Worm (Caenorhabditis elegans) whole organism, late embryonic: ENCODE data around the gene C06B3.7.

Source experiments
- C08G9.2 ChIP-seq: sonication (generic microtip); optimal IDR thresholded peaks from 2 replicates; lab custom pipeline; 2016; ENCODE audit warnings: mild to moderate bottlenecking, missing genetic modification characterization, moderate library complexity, missing compliant biosample characterization
- C38D4.7 ChIP-seq: fragments of 200-800 bp; sonication (Bioruptor generic); optimal IDR thresholded peaks from 2 replicates; lab custom pipeline; 2018; ENCODE audit warnings: mild to moderate bottlenecking, missing genetic modification characterization, moderate library complexity, missing compliant biosample characterization
- K09A11.1 ChIP-seq: sonication (generic microtip); optimal IDR thresholded peaks from 2 replicates; lab custom pipeline; 2017; ENCODE audit warnings: antibody characterized with exemption, mild to moderate bottlenecking, missing genetic modification characterization, missing compliant biosample characterization; ENCODE audit not compliant: insufficient read depth
- ahr-1 ChIP-seq: sonication (generic microtip); optimal IDR thresholded peaks from 2 replicates; lab custom pipeline; 2016; ENCODE audit warnings: missing genetic modification characterization, missing compliant biosample characterization
- ama-1 ChIP-seq: fragments of 150-350 bp; optimal IDR thresholded peaks from 2 replicates; lab custom pipeline; 2014
- ceh-14 ChIP-seq: sonication (generic microtip); optimal IDR thresholded peaks from 2 replicates; lab custom pipeline; 2016; ENCODE audit warnings: missing genotype, missing genetic modification characterization, missing compliant biosample characterization
- ceh-19 ChIP-seq: fragments of 200-800 bp; sonication (Bioruptor generic); optimal IDR thresholded peaks from 2 replicates; lab custom pipeline; 2018; ENCODE audit warnings: mild to moderate bottlenecking, missing genetic modification characterization, missing compliant biosample characterization
- ceh-2 ChIP-seq: sonication (generic microtip); optimal IDR thresholded peaks from 2 replicates; lab custom pipeline; 2016; ENCODE audit warnings: missing genotype, missing genetic modification characterization, missing compliant biosample characterization
- ceh-24 ChIP-seq: sonication (generic microtip); optimal IDR thresholded peaks from 2 replicates; lab custom pipeline; 2016; ENCODE audit warnings: mild to moderate bottlenecking, missing genetic modification characterization, missing compliant biosample characterization
- ceh-30 ChIP-seq: fragments of 150-350 bp; optimal IDR thresholded peaks from 2 replicates; lab custom pipeline; 2014; ENCODE audit warnings: missing biosample characterization, missing genetic modification characterization
- ceh-34 ChIP-seq: sonication (generic microtip); optimal IDR thresholded peaks from 2 replicates; lab custom pipeline; 2016; ENCODE audit warnings: mild to moderate bottlenecking, missing genetic modification characterization, missing compliant biosample characterization
- ceh-6 ChIP-seq: fragments of 200-800 bp; sonication (Bioruptor generic); optimal IDR thresholded peaks from 2 replicates; lab custom pipeline; 2018; ENCODE audit warnings: mild to moderate bottlenecking, missing genetic modification characterization, missing compliant biosample characterization
- ceh-9 ChIP-seq: sonication (generic microtip); optimal IDR thresholded peaks from 2 replicates; lab custom pipeline; 2016; ENCODE audit warnings: mild to moderate bottlenecking, missing genetic modification characterization, inconsistent platforms, missing compliant biosample characterization
- elt-4 ChIP-seq: sonication (generic microtip); optimal IDR thresholded peaks from 2 replicates; lab custom pipeline; 2016; ENCODE audit warnings: missing genetic modification characterization, missing compliant biosample characterization
- ets-4 ChIP-seq: sonication (generic microtip); optimal IDR thresholded peaks from 2 replicates; lab custom pipeline; 2016; ENCODE audit warnings: missing genetic modification characterization, missing compliant biosample characterization
- eyg-1 ChIP-seq: sonication (generic microtip); optimal IDR thresholded peaks from 2 replicates; lab custom pipeline; 2016; ENCODE audit warnings: missing genotype, missing genetic modification characterization, missing compliant biosample characterization
- fax-1 ChIP-seq: sonication (generic microtip); optimal IDR thresholded peaks from 2 replicates; lab custom pipeline; 2016; ENCODE audit warnings: missing genotype, missing genetic modification characterization, missing compliant biosample characterization
- fkh-10 ChIP-seq: fragments of 150-350 bp; optimal IDR thresholded peaks from 2 replicates; lab custom pipeline; 2014; ENCODE audit warnings: missing biosample characterization, missing genetic modification reagents, missing genetic modification characterization
- fkh-6 ChIP-seq: sonication (generic microtip); optimal IDR thresholded peaks from 2 replicates; lab custom pipeline; 2016; ENCODE audit warnings: missing genetic modification characterization, missing compliant biosample characterization
- gmeb-2 ChIP-seq: sonication (generic microtip); optimal IDR thresholded peaks from 2 replicates; lab custom pipeline; 2016; ENCODE audit warnings: missing genetic modification characterization, inconsistent platforms, missing compliant biosample characterization
- hlh-13 ChIP-seq: fragments of 200-800 bp; sonication (Bioruptor generic); optimal IDR thresholded peaks from 2 replicates; lab custom pipeline; 2018; ENCODE audit warnings: mild to moderate bottlenecking, missing genetic modification characterization, missing compliant biosample characterization
- hlh-15 ChIP-seq: sonication (generic microtip); optimal IDR thresholded peaks from 2 replicates; lab custom pipeline; 2016; ENCODE audit warnings: missing genetic modification characterization, missing compliant biosample characterization
- hlh-6 ChIP-seq: sonication (generic microtip); optimal IDR thresholded peaks from 2 replicates; lab custom pipeline; 2016; ENCODE audit warnings: missing genotype, missing genetic modification characterization, missing compliant biosample characterization
- hlh-8 ChIP-seq: sonication (generic microtip); optimal IDR thresholded peaks from 2 replicates; lab custom pipeline; 2016; ENCODE audit warnings: missing genotype, missing genetic modification characterization, missing compliant biosample characterization
- madf-2 ChIP-seq: sonication (generic microtip); optimal IDR thresholded peaks from 2 replicates; lab custom pipeline; 2017; ENCODE audit warnings: missing genetic modification characterization, missing compliant biosample characterization
- mec-3 ChIP-seq: sonication (generic microtip); optimal IDR thresholded peaks from 2 replicates; lab custom pipeline; 2016; ENCODE audit warnings: borderline replicate concordance, missing genetic modification characterization, missing compliant biosample characterization
- nhr-11 ChIP-seq: fragments of 150-350 bp; optimal IDR thresholded peaks from 2 replicates; lab custom pipeline; 2014; ENCODE audit warnings: missing biosample characterization, missing genetic modification characterization
- nhr-232 ChIP-seq: sonication (generic microtip); optimal IDR thresholded peaks from 2 replicates; lab custom pipeline; 2016; ENCODE audit warnings: missing genetic modification characterization, missing compliant biosample characterization
- pat-9 ChIP-seq: fragments of 200-800 bp; sonication (Bioruptor generic); optimal IDR thresholded peaks from 2 replicates; lab custom pipeline; 2018; ENCODE audit warnings: mild to moderate bottlenecking, missing genetic modification characterization, moderate library complexity, missing compliant biosample characterization
- pax-1 ChIP-seq: fragments of 150-350 bp; optimal IDR thresholded peaks from 2 replicates; lab custom pipeline; 2014; ENCODE audit warnings: missing biosample characterization, missing genetic modification characterization
- ref-2 ChIP-seq: sonication (generic microtip); optimal IDR thresholded peaks from 2 replicates; lab custom pipeline; 2016; ENCODE audit warnings: missing genetic modification characterization, missing compliant biosample characterization
- rnt-1 ChIP-seq: sonication (generic microtip); optimal IDR thresholded peaks from 2 replicates; lab custom pipeline; 2016; ENCODE audit warnings: missing genetic modification characterization, missing compliant biosample characterization
- sdc-2 ChIP-seq: sonication (generic microtip); optimal IDR thresholded peaks from 2 replicates; lab custom pipeline; 2016; ENCODE audit warnings: missing genotype, missing genetic modification characterization, missing compliant biosample characterization
- sox-2 ChIP-seq: fragments of 200-800 bp; sonication (Bioruptor generic); IDR thresholded peaks from 2 replicates; pipeline ENCODE4 v1.3.6; 2022; ENCODE audit warnings: missing genetic modification reagents, missing genetic modification characterization, missing compliant biosample characterization
- sox-4 ChIP-seq: sonication (generic microtip); optimal IDR thresholded peaks from 2 replicates; lab custom pipeline; 2017; ENCODE audit warnings: mild to moderate bottlenecking, missing genetic modification characterization, inconsistent platforms, missing compliant biosample characterization
- syd-9 ChIP-seq: sonication (generic microtip); optimal IDR thresholded peaks from 2 replicates; lab custom pipeline; 2016; ENCODE audit warnings: mild to moderate bottlenecking, missing genetic modification characterization, moderate library complexity, missing compliant biosample characterization
- ttx-3 ChIP-seq: sonication (generic microtip); optimal IDR thresholded peaks from 2 replicates; lab custom pipeline; 2016; ENCODE audit warnings: missing genetic modification reagents, missing genetic modification characterization, missing compliant biosample characterization
- unc-86 ChIP-seq: sonication (generic microtip); optimal IDR thresholded peaks from 2 replicates; lab custom pipeline; 2016; ENCODE audit warnings: missing genetic modification characterization, missing compliant biosample characterization
- zip-5 ChIP-seq: sonication (generic microtip); optimal IDR thresholded peaks from 2 replicates; lab custom pipeline; 2016; ENCODE audit warnings: missing genetic modification characterization, missing compliant biosample characterization
- ztf-16 ChIP-seq: sonication (generic microtip); optimal IDR thresholded peaks from 2 replicates; lab custom pipeline; 2017; ENCODE audit warnings: missing genetic modification characterization, missing compliant biosample characterization

C06B3.7 gene

DNA sequence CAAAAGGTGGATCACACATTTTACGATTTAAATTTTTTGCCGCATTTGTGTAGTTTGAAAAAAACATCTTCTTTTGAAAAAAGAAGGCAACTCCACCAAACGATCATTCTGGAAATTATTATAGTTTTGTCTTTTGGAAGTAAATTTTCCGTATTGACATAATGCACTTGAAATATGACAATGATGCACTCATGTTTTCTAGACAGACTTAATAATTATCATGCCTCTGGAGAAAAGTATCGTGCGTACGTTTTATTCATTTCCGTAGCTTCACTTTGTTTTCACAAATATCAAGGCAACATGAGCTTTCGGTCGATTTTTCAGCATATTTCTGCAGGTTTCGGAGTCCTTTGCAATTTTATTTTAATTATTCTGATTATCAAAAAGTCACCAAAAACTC lies 8.9 kb downstream of the C06B3.7 start, which contains the start of gene str-250:
Gene str-250 (plus strand): TSS at position 301 of the 400 bp plus-strand sequence.
- TF ChIP-seq unc-86 (tag; lab: Kevin White, UChicago) (no peak), elt-4 (tag; lab: Kevin White, UChicago) (no peak)

ce11 chrV:13920730-13921129 lies 11.2 kb downstream of the C06B3.7 start, which contains the start of gene srx-42:
Gene srx-42 (plus strand): TSS chrV:13921030.
- TF ChIP-seq hlh-8 (tag; lab: Kevin White, UChicago) (no peak), ref-2 (no peak), sdc-2 (tag; lab: Kevin White, UChicago) (no peak), hlh-6 (tag; lab: Kevin White, UChicago) (no peak), hlh-15 (tag; lab: Kevin White, UChicago) (no peak), fax-1 (no peak), ceh-19 (no peak), ama-1 (no peak), ahr-1 (tag; lab: Kevin White, UChicago) (no peak), ceh-6 (GFP tag; lab: Kevin White, UChicago) (no peak), madf-2 (tag; lab: Kevin White, UChicago) (no peak), syd-9 (tag; lab: Kevin White, UChicago) (no peak), ceh-24 (tag; lab: Kevin White, UChicago) (no peak), ceh-2 (tag; lab: Kevin White, UChicago) (no peak), ceh-30 (tag; lab: Kevin White, UChicago) (no peak), ceh-9 (no peak)
- TF ChIP-seq, all 69 proteins: peak for 0

- no peak for TF ChIP-seq pat-9
- no peak for TF ChIP-seq K09A11.1 (tag; lab: Kevin White, UChicago)
- TF ChIP-seq gmeb-2 (tag; lab: Kevin White, UChicago), result no peak
- no peak for TF ChIP-seq ceh-34 (tag; lab: Kevin White, UChicago)
- no peak for TF ChIP-seq hlh-6 (tag; lab: Kevin White, UChicago)
- no peak for TF ChIP-seq fkh-10 (GFP tag; lab: Kevin White, UChicago)
- TF ChIP-seq ceh-30 (tag; lab: Kevin White, UChicago), result no peak
- no peak for TF ChIP-seq sox-2 (GFP tag; lab: Robert Waterston, UW)
- TF ChIP-seq elt-4 (tag; lab: Kevin White, UChicago), result no peak
- TF ChIP-seq mec-3, result no peak
- TF ChIP-seq pax-1, result no peak
- TF ChIP-seq rnt-1 (tag; lab: Kevin White, UChicago), result no peak
- no peak for TF ChIP-seq nhr-232 (tag; lab: Kevin White, UChicago)
- TF ChIP-seq zip-5, result no peak
- TF ChIP-seq ref-2, result no peak
- TF ChIP-seq fax-1, result no peak
- no peak for TF ChIP-seq eyg-1 (tag; lab: Kevin White, UChicago)
Observed at ce11 chrV:13923851-13924250, 14.4 kb downstream of the C06B3.7 start, which contains the start of gene srxa-11. Gene srxa-11 (plus strand): TSS chrV:13924151.

ce11 chrV:13926398-13926797 lies 16.9 kb downstream of the C06B3.7 start, which contains the start of gene srxa-12:
Gene srxa-12 (plus strand): TSS chrV:13926698.
- TF ChIP-seq ceh-24 (tag; lab: Kevin White, UChicago) (no peak), fax-1 (no peak), eyg-1 (tag; lab: Kevin White, UChicago) (no peak), sdc-2 (tag; lab: Kevin White, UChicago) (no peak), nhr-11 (tag; lab: Kevin White, UChicago) (no peak), ztf-16 (tag; lab: Kevin White, UChicago) (no peak), fkh-6 (tag; lab: Kevin White, UChicago) (no peak), ets-4 (tag; lab: Kevin White, UChicago) (no peak), ttx-3 (tag; lab: Kevin White, UChicago) (no peak), sox-2 (GFP tag; lab: Robert Waterston, UW) (no peak), ceh-6 (GFP tag; lab: Kevin White, UChicago) (no peak), ceh-14 (tag; lab: Kevin White, UChicago) (no peak), fkh-10 (GFP tag; lab: Kevin White, UChicago) (no peak), C08G9.2 (no peak), hlh-8 (tag; lab: Kevin White, UChicago) (no peak), unc-86 (tag; lab: Kevin White, UChicago) (no peak), sox-4 (tag; lab: Kevin White, UChicago) (no peak), mec-3 (no peak), hlh-13 (GFP tag; lab: Kevin White, UChicago) (no peak), C38D4.7 (no peak)
- TF ChIP-seq, all 69 proteins: peak for 0
